Fruit fly (Drosophila melanogaster) whole organism, embryonic: ENCODE data around the gene CG13675.

Experiments
- ATbp ChIP-seq: fragments of 200-800 bp; sonication (Bioruptor generic); optimal IDR thresholded peaks from 2 replicates; lab custom pipeline; 2017; ENCODE audit warnings: missing biosample characterization, mild to moderate bottlenecking, missing genetic modification characterization, missing genetic modification reagents
- B-H1 ChIP-seq: fragments of 200-800 bp; sonication (Bioruptor generic); IDR thresholded peaks from 3 replicates; pipeline ENCODE4 v1.3.6; 2022; ENCODE audit warnings: missing biosample characterization, missing genetic modification characterization
- CG10959 ChIP-seq: fragments of 200-800 bp; sonication (Bioruptor generic); IDR thresholded peaks from 2 replicates; pipeline ENCODE4 v1.3.6; 2022; ENCODE audit warnings: missing biosample characterization, missing genetic modification characterization
- CG12236 ChIP-seq: fragments of 200-800 bp; sonication (Bioruptor generic); optimal IDR thresholded peaks from 2 replicates; lab custom pipeline; 2016; ENCODE audit warnings: missing biosample characterization, missing genetic modification characterization
- CG12391 ChIP-seq: fragments of 200-800 bp; sonication (Bioruptor generic); optimal IDR thresholded peaks from 3 replicates; lab custom pipeline; 2018; ENCODE audit warnings: missing biosample characterization, mild to moderate bottlenecking, missing genetic modification characterization, moderate library complexity
- CG13287 ChIP-seq: fragments of 200-800 bp; sonication (Bioruptor generic); IDR thresholded peaks from 2 replicates; pipeline ENCODE4 v1.3.6; 2022; ENCODE audit warnings: missing biosample characterization, missing genetic modification characterization; ENCODE audit not compliant: partially characterized antibody
- CG15514 ChIP-seq: fragments of 200-800 bp; sonication (Bioruptor generic); optimal IDR thresholded peaks from 3 replicates; lab custom pipeline; 2017; ENCODE audit warnings: missing biosample characterization, missing genetic modification characterization, mild to moderate bottlenecking, moderate library complexity, missing genetic modification reagents
- CG17328 ChIP-seq: fragments of 200-800 bp; sonication (Bioruptor generic); IDR thresholded peaks from 2 replicates; pipeline ENCODE4 v1.3.6; 2022; ENCODE audit warnings: missing biosample characterization, missing genetic modification characterization
- CG17359 ChIP-seq: fragments of 200-800 bp; sonication (Bioruptor generic); optimal IDR thresholded peaks from 3 replicates; lab custom pipeline; 2018; ENCODE audit warnings: missing biosample characterization, mild to moderate bottlenecking, missing genetic modification characterization, moderate library complexity
- CG1792 ChIP-seq: fragments of 200-800 bp; sonication (Bioruptor generic); optimal IDR thresholded peaks from 2 replicates; lab custom pipeline; 2016; ENCODE audit warnings: missing biosample characterization, missing genetic modification characterization
- CG18476 ChIP-seq: fragments of 200-800 bp; sonication (Bioruptor generic); optimal IDR thresholded peaks from 2 replicates; lab custom pipeline; 2016; ENCODE audit warnings: missing biosample characterization, mild to moderate bottlenecking, missing genetic modification characterization
- CG2199 ChIP-seq: fragments of 200-800 bp; sonication (Bioruptor generic); IDR thresholded peaks from 3 replicates; pipeline ENCODE4 v1.3.6; 2022; ENCODE audit warnings: missing biosample characterization, missing genetic modification characterization
- CG2889 ChIP-seq: fragments of 200-800 bp; sonication (Bioruptor generic); IDR thresholded peaks from 3 replicates; pipeline ENCODE4 v1.3.6; 2022; ENCODE audit warnings: missing biosample characterization, missing genetic modification characterization
- CG30403 ChIP-seq: fragments of 200-800 bp; sonication (Bioruptor generic); optimal IDR thresholded peaks from 3 replicates; lab custom pipeline; 2016; ENCODE audit warnings: missing biosample characterization, missing genetic modification characterization
- CG3847 ChIP-seq: fragments of 200-800 bp; sonication (Bioruptor generic); IDR thresholded peaks from 2 replicates; pipeline ENCODE4 v1.3.6; 2022; ENCODE audit warnings: missing biosample characterization, missing genetic modification characterization
- CG4424 ChIP-seq: fragments of 200-800 bp; sonication (Bioruptor generic); optimal IDR thresholded peaks from 3 replicates; lab custom pipeline; 2016; ENCODE audit warnings: missing biosample characterization, missing genetic modification characterization
- CG4617 ChIP-seq: fragments of 200-800 bp; sonication (Bioruptor generic); optimal IDR thresholded peaks from 3 replicates; lab custom pipeline; 2016; ENCODE audit warnings: missing biosample characterization, missing genetic modification characterization, borderline replicate concordance
- CG7556 ChIP-seq: fragments of 200-800 bp; sonication (Bioruptor generic); optimal IDR thresholded peaks from 2 replicates; lab custom pipeline; 2017; ENCODE audit warnings: missing biosample characterization, mild to moderate bottlenecking, missing genetic modification characterization
- CG7786 ChIP-seq: fragments of 200-800 bp; sonication (Bioruptor generic); optimal IDR thresholded peaks from 2 replicates; lab custom pipeline; 2016; ENCODE audit warnings: missing biosample characterization, missing genetic modification characterization
- CG7839 ChIP-seq: fragments of 200-800 bp; sonication (Bioruptor generic); optimal IDR thresholded peaks from 3 replicates; lab custom pipeline; 2018; ENCODE audit warnings: missing biosample characterization, mild to moderate bottlenecking, missing genetic modification characterization, moderate library complexity
- CG8290 ChIP-seq, 3 experiments: fragments of 200-800 bp; sonication (Bioruptor generic); optimal IDR thresholded peaks; 2 replicates each; lab custom pipeline; 2016 to 2019; ENCODE audit warnings: missing biosample characterization in 3 of 3, missing genetic modification characterization in 3 of 3, mild to moderate bottlenecking in 2 of 3, moderate library complexity in 1 of 3
- CG9817 ChIP-seq: fragments of 200-800 bp; sonication (Bioruptor generic); optimal IDR thresholded peaks from 2 replicates; lab custom pipeline; 2018; ENCODE audit warnings: missing biosample characterization, mild to moderate bottlenecking, missing genetic modification characterization, moderate library complexity
- Dek ChIP-seq: fragments of 200-800 bp; sonication (Bioruptor generic); optimal IDR thresholded peaks from 3 replicates; lab custom pipeline; 2019; ENCODE audit warnings: missing biosample characterization, mild to moderate bottlenecking, missing genetic modification characterization, moderate library complexity
- Dip3 ChIP-seq: fragments of 200-800 bp; sonication (Bioruptor generic); optimal IDR thresholded peaks from 3 replicates; lab custom pipeline; 2016; ENCODE audit warnings: missing biosample characterization, missing genetic modification characterization
- Eip74EF ChIP-seq, 2 experiments: fragments of 200-800 bp in 1 of 2; fragments of >200 bp in 1 of 2; sonication (Bioruptor generic) in 1 of 2; optimal IDR thresholded peaks; 2 replicates each; lab custom pipeline; 2017 to 2019; ENCODE audit warnings: missing biosample characterization in 2 of 2, missing genetic modification characterization in 2 of 2, mild to moderate bottlenecking in 1 of 2, moderate library complexity in 1 of 2
- Ets97D ChIP-seq: fragments of 200-800 bp; sonication (Bioruptor generic); optimal IDR thresholded peaks from 3 replicates; lab custom pipeline; 2016; ENCODE audit warnings: missing biosample characterization, missing genetic modification characterization
- Fer1 ChIP-seq: fragments of 200-800 bp; sonication (Bioruptor generic); optimal IDR thresholded peaks from 2 replicates; lab custom pipeline; 2017; ENCODE audit warnings: missing biosample characterization, mild to moderate bottlenecking, missing genetic modification characterization
- Hmr ChIP-seq: fragments of 200-800 bp; sonication (Bioruptor generic); optimal IDR thresholded peaks from 3 replicates; lab custom pipeline; 2017; ENCODE audit warnings: mild to moderate bottlenecking, missing biosample characterization, missing genetic modification reagents, missing genetic modification characterization
- Hsf ChIP-seq: fragments of 200-800 bp; sonication (Bioruptor generic); optimal IDR thresholded peaks from 3 replicates; lab custom pipeline; 2016; ENCODE audit warnings: missing biosample characterization, missing genetic modification characterization
- MBD-R2 ChIP-seq: fragments of 200-800 bp; sonication (Bioruptor generic); IDR thresholded peaks from 2 replicates; pipeline ENCODE4 v1.3.6; 2022; ENCODE audit warnings: missing biosample characterization, missing genetic modification characterization
- Opbp ChIP-seq: fragments of 200-800 bp; sonication (Bioruptor generic); IDR thresholded peaks from 3 replicates; pipeline ENCODE4 v1.3.6; 2022; ENCODE audit warnings: missing biosample characterization, missing genetic modification characterization; ENCODE audit not compliant: partially characterized antibody
- amos ChIP-seq: fragments of 200-800 bp; sonication (Bioruptor generic); IDR thresholded peaks from 2 replicates; pipeline ENCODE4 v1.3.6; 2022; ENCODE audit warnings: missing biosample characterization, missing genetic modification characterization; ENCODE audit not compliant: partially characterized antibody
- bigmax ChIP-seq: fragments of 200-800 bp; sonication (Bioruptor generic); optimal IDR thresholded peaks from 2 replicates; lab custom pipeline; 2018; ENCODE audit warnings: missing biosample characterization, mild to moderate bottlenecking, missing genetic modification characterization
- chm ChIP-seq: fragments of 200-800 bp; sonication (Bioruptor generic); IDR thresholded peaks from 2 replicates; pipeline ENCODE4 v1.3.6; 2022; ENCODE audit warnings: missing biosample characterization, missing genetic modification characterization
- ci ChIP-seq: fragments of 200-800 bp; sonication (Bioruptor generic); IDR thresholded peaks from 3 replicates; pipeline ENCODE4 v1.3.6; 2022; ENCODE audit warnings: missing biosample characterization, missing genetic modification characterization
- dmrt11E ChIP-seq: fragments of 200-800 bp; sonication (Bioruptor generic); optimal IDR thresholded peaks from 3 replicates; lab custom pipeline; 2018; ENCODE audit warnings: missing biosample characterization, mild to moderate bottlenecking, missing genetic modification characterization, moderate library complexity
- fd64A ChIP-seq: fragments of 200-800 bp; sonication (Bioruptor generic); optimal IDR thresholded peaks from 3 replicates; lab custom pipeline; 2018; ENCODE audit warnings: missing biosample characterization, mild to moderate bottlenecking, missing genetic modification characterization
- gcm2 ChIP-seq: fragments of 200-800 bp; sonication (Bioruptor generic); optimal IDR thresholded peaks from 2 replicates; lab custom pipeline; 2016; ENCODE audit warnings: missing biosample characterization, missing genetic modification characterization
- gfzf ChIP-seq: fragments of 200-800 bp; sonication (Bioruptor generic); optimal IDR thresholded peaks from 2 replicates; lab custom pipeline; 2016; ENCODE audit warnings: missing biosample characterization, mild to moderate bottlenecking, missing genetic modification characterization, moderate library complexity
- hb ChIP-seq: fragments of 200-800 bp; sonication (Bioruptor generic); IDR thresholded peaks from 3 replicates; pipeline ENCODE4 v1.3.6; 2022; ENCODE audit warnings: missing biosample characterization, missing genetic modification characterization; ENCODE audit not compliant: partially characterized antibody
- jing ChIP-seq: fragments of 200-800 bp; sonication (Bioruptor generic); optimal IDR thresholded peaks from 2 replicates; lab custom pipeline; 2018; ENCODE audit warnings: missing biosample characterization, mild to moderate bottlenecking, missing genetic modification characterization
- mam ChIP-seq: fragments of 200-800 bp; sonication (Bioruptor generic); optimal IDR thresholded peaks from 3 replicates; lab custom pipeline; 2016; ENCODE audit warnings: missing biosample characterization, missing genetic modification characterization
- nerfin-2 ChIP-seq: fragments of 200-800 bp; sonication (Bioruptor generic); IDR thresholded peaks from 2 replicates; pipeline ENCODE4 v1.3.6; 2022; ENCODE audit warnings: missing biosample characterization, missing genetic modification characterization; ENCODE audit not compliant: partially characterized antibody
- pho ChIP-seq: fragments of 200-800 bp; sonication (Bioruptor generic); optimal IDR thresholded peaks from 2 replicates; lab custom pipeline; 2016; ENCODE audit warnings: missing biosample characterization, missing genetic modification characterization
- phol ChIP-seq: fragments of 200-800 bp; sonication (Bioruptor generic); optimal IDR thresholded peaks from 3 replicates; lab custom pipeline; 2018; ENCODE audit warnings: missing biosample characterization, mild to moderate bottlenecking, missing genetic modification characterization, moderate library complexity
- ranshi ChIP-seq: fragments of 200-800 bp; sonication (Bioruptor generic); IDR thresholded peaks from 2 replicates; pipeline ENCODE4 v1.3.6; 2022; ENCODE audit warnings: missing biosample characterization, missing genetic modification characterization
- sisA ChIP-seq: fragments of 200-800 bp; sonication (Bioruptor generic); IDR thresholded peaks from 2 replicates; pipeline ENCODE4 v1.3.6; 2022; ENCODE audit warnings: missing biosample characterization, missing genetic modification characterization

CG13675 gene

dm6 chr3L:8177795-8178564 is 12.7 kb upstream of the CG13675 start, which contains the start of gene Nmt (continued):
- TF ChIP-seq Hmr (GFP tag; lab: Kevin White, UChicago): peak; percentile 28
- TF ChIP-seq Opbp (GFP tag; lab: Robert Waterston, UW): peak; percentile 84
- peak; percentile 39 for TF ChIP-seq CG15514
- peak; percentile 22 for TF ChIP-seq CG12391 (tag; lab: Kevin White, UChicago)
- TF ChIP-seq CG9817 (tag; lab: Kevin White, UChicago): peak; percentile 2
- TF ChIP-seq CG4617 (GFP tag; lab: Kevin White, UChicago): peak; percentile 20
- peak; percentile 13; the same call in 1 of the 3 replicates for TF ChIP-seq B-H1 (GFP tag; lab: Robert Waterston, UW)
- TF ChIP-seq jing: no peak
- TF ChIP-seq gfzf: peak; percentile 80
- TF ChIP-seq MBD-R2 (GFP tag; lab: Robert Waterston, UW): peak; percentile 81
- peak; percentile 85 for TF ChIP-seq amos (GFP tag; lab: Robert Waterston, UW)
- peak; percentile 25 for TF ChIP-seq CG3847 (GFP tag; lab: Robert Waterston, UW)
- TF ChIP-seq CG2889 (GFP tag; lab: Robert Waterston, UW): 0 out of 3 replicates have a peak, but pooled peaks have one; percentile 33
- no peak for TF ChIP-seq CG18476 (GFP tag; lab: Kevin White, UChicago)
- TF ChIP-seq dmrt11E (tag; lab: Kevin White, UChicago): peak; percentile 6
- peak; percentile 32 for TF ChIP-seq Ets97D (GFP tag; lab: Kevin White, UChicago)
- no peak for TF ChIP-seq fd64A (GFP tag; lab: Kevin White, UChicago)
- TF ChIP-seq CG17359 (tag; lab: Kevin White, UChicago): peak; percentile 26
- TF ChIP-seq CG4424 (GFP tag; lab: Kevin White, UChicago): peak; percentile 27
- TF ChIP-seq CG17328 (GFP tag; lab: Robert Waterston, UW): peak; percentile 29; the same call in 1 of the 2 replicates
- no peak for TF ChIP-seq CG7556
- TF ChIP-seq CG30403: peak; percentile 46
- TF ChIP-seq nerfin-2: peak; percentile 51; the same call in 1 of the 2 replicates
- TF ChIP-seq CG7839: peak; percentile 40
- TF ChIP-seq mam (GFP tag; lab: Kevin White, UChicago): peak; percentile 38
- TF ChIP-seq CG10959 (GFP tag; lab: Robert Waterston, UW): no peak
- peak; percentile 14; the same call in 1 of the 2 replicates for TF ChIP-seq ranshi
- no peak for TF ChIP-seq CG8290 (GFP tag; optimal IDR thresholded peaks at IDR 0.05; lab: Kevin White, UChicago)
- TF ChIP-seq CG8290 (tag; optimal IDR thresholded peaks at IDR 0.05; lab: Kevin White, UChicago): peak in 1 of 2 experiments; percentile 3
- TF ChIP-seq Dip3 (GFP tag; lab: Kevin White, UChicago): peak; percentile 4
- TF ChIP-seq ci (GFP tag; lab: Robert Waterston, UW): peak; percentile 64; the same call in 1 of the 3 replicates
- TF ChIP-seq Hsf (GFP tag; lab: Kevin White, UChicago): peak; percentile 30
- TF ChIP-seq Dek (tag; lab: Kevin White, UChicago): peak; percentile 17
- peak; percentile 43 for TF ChIP-seq sisA (GFP tag; lab: Robert Waterston, UW)
- TF ChIP-seq chm (GFP tag; lab: Robert Waterston, UW): 0 out of 2 replicates have a peak, but pooled peaks have one; percentile 25
- no peak for TF ChIP-seq CG12236 (GFP tag; lab: Kevin White, UChicago)
- no peak for TF ChIP-seq CG1792 (GFP tag; lab: Kevin White, UChicago)
- no peak for TF ChIP-seq CG2199 (GFP tag; lab: Robert Waterston, UW)
- TF ChIP-seq pho (GFP tag; lab: Kevin White, UChicago): peak; percentile 7
- peak; percentile 96 for TF ChIP-seq bigmax (GFP tag; lab: Kevin White, UChicago)
- TF ChIP-seq gcm2 (GFP tag; lab: Kevin White, UChicago): no peak
- TF ChIP-seq CG7786 (GFP tag; lab: Kevin White, UChicago): peak; percentile 6
- TF ChIP-seq CG13287 (GFP tag; lab: Robert Waterston, UW): peak; percentile 83
- peak; percentile 10 for TF ChIP-seq phol
- 0 out of 3 replicates have a peak, but pooled peaks have one; percentile 24 for TF ChIP-seq hb (GFP tag; lab: Robert Waterston, UW)
- no peak for TF ChIP-seq Fer1 (GFP tag; lab: Kevin White, UChicago)
- TF ChIP-seq ATbp (GFP tag; lab: Kevin White, UChicago): no peak
- TF ChIP-seq Eip74EF (GFP tag; optimal IDR thresholded peaks at IDR 0.05; lab: Kevin White, UChicago): no peak
